Worm (Caenorhabditis elegans): ENCODE data around the gene lin-1.
"Not testable (repeated sequence)": the region's sequence is repeated elsewhere in the genome, so short reads cannot be mapped to it uniquely, and the experiment has no call there.

lin-1 gene

ce11 chrIV:2253392-2254048, 46.6 kb downstream of the lin-1 start:
- TF ChIP-seq pqm-1 (tag; optimal IDR thresholded peaks at IDR 0.05) (no peak), ceh-28 (tag; optimal IDR thresholded peaks at IDR 0.05) (peak; percentile 90)

- TF ChIP-seq ces-1 (GFP tag; optimal IDR thresholded peaks at IDR 0.05) = no peak
- TF ChIP-seq ceh-20 (GFP tag; IDR thresholded peaks at IDR 0.05) = no peak
- TF ChIP-seq fos-1 (tag; optimal IDR thresholded peaks at IDR 0.05) = no peak
- TF ChIP-seq madf-5 (GFP tag; IDR thresholded peaks at IDR 0.05) = no peak
- TF ChIP-seq ctbp-1 (GFP tag; IDR thresholded peaks at IDR 0.05) = no peak
- TF ChIP-seq zfp-2 (tag; optimal IDR thresholded peaks at IDR 0.05) = no peak
- TF ChIP-seq F44E2.7 (GFP tag; IDR thresholded peaks at IDR 0.05) = 0 out of 2 replicates have a peak, but pooled peaks have one; percentile 27
- TF ChIP-seq ZK546.5 (tag; optimal IDR thresholded peaks at IDR 0.05) = no peak
- TF ChIP-seq spr-1 (tag; optimal IDR thresholded peaks at IDR 0.05) = no peak
- TF ChIP-seq snpc-1.2 (GFP tag; IDR thresholded peaks at IDR 0.05) = 0 out of 2 replicates have a peak, but pooled peaks have one; percentile 33
- TF ChIP-seq mxl-3 (GFP tag; optimal IDR thresholded peaks at IDR 0.05) = peak; percentile 17
- TF ChIP-seq lin-38 (GFP tag; IDR thresholded peaks at IDR 0.05) = peak; percentile 46
- peak; percentile 76 for TF ChIP-seq set-16 (GFP tag; IDR thresholded peaks at IDR 0.05)
- no peak for TF ChIP-seq nhr-28 (tag; optimal IDR thresholded peaks at IDR 0.05)
- no peak for TF ChIP-seq Y75B8A.6 (GFP tag; IDR thresholded peaks at IDR 0.05)
- no peak for TF ChIP-seq mdl-1 (tag; optimal IDR thresholded peaks at IDR 0.05)
- no peak for TF ChIP-seq nhr-41 (GFP tag; IDR thresholded peaks at IDR 0.05)
- TF ChIP-seq mes-2 (tag; optimal IDR thresholded peaks at IDR 0.05; ENCODE audit: poor library complexity, severe bottlenecking) = no peak
- TF ChIP-seq ceh-28 (tag; optimal IDR thresholded peaks at IDR 0.05) = no peak
- 0 out of 2 replicates have a peak, but pooled peaks have one; percentile 34 for TF ChIP-seq D1046.2 (GFP tag; IDR thresholded peaks at IDR 0.05)
- no peak for TF ChIP-seq ceh-82 (tag; optimal IDR thresholded peaks at IDR 0.05)
- no peak for TF ChIP-seq rbr-2 (tag; optimal IDR thresholded peaks at IDR 0.05)
- 0 out of 2 replicates have a peak, but pooled peaks have one; percentile 55 for TF ChIP-seq F26F4.8 (GFP tag; conservative IDR thresholded peaks at IDR 0.05)
- peak; percentile 64; the same call in 1 of the 2 replicates for TF ChIP-seq egl-43 (GFP tag; IDR thresholded peaks at IDR 0.05)
- TF ChIP-seq ceh-44 (GFP tag; IDR thresholded peaks at IDR 0.05) = no peak
- TF ChIP-seq ZK337.2 (GFP tag; IDR thresholded peaks at IDR 0.05) = no peak
- TF ChIP-seq lir-3 (tag; optimal IDR thresholded peaks at IDR 0.05) = no peak
- no peak for TF ChIP-seq tra-1 (GFP tag; IDR thresholded peaks at IDR 0.05)
- peak; percentile 53 for TF ChIP-seq aha-1 (tag)
- TF ChIP-seq nhr-77 (tag; optimal IDR thresholded peaks at IDR 0.05) = no peak
These were observed 53.9 kb downstream of the lin-1 start for ce11 chrIV:2246150-2246549.

- TF ChIP-seq D1046.2 (GFP tag; IDR thresholded peaks at IDR 0.05); hlh-11 (tag; optimal IDR thresholded peaks at IDR 0.05); skn-1 (tag; optimal IDR thresholded peaks at IDR 0.05): not testable (repeated sequence)
These were observed 54.5 kb downstream of the lin-1 start, which contains the start of gene M70.1 for ce11 chrIV:2245565-2245964. TSS of gene M70.1 (plus strand) at chrIV:2245865.

- TF ChIP-seq nhr-11 (tag; optimal IDR thresholded peaks at IDR 0.05) (no peak), F26F4.8 (GFP tag; conservative IDR thresholded peaks at IDR 0.05) (no peak), lin-15B (tag; optimal IDR thresholded peaks at IDR 0.05) (no peak), dpl-1 (GFP tag; optimal IDR thresholded peaks at IDR 0.05) (no peak), Y48G9A.11 (GFP tag; IDR thresholded peaks at IDR 0.05) (no peak), mxl-3 (GFP tag; optimal IDR thresholded peaks at IDR 0.05) (no peak), snpc-1.2 (GFP tag; IDR thresholded peaks at IDR 0.05) (no peak), lin-13 (GFP tag; optimal IDR thresholded peaks at IDR 0.05) (no peak), daf-8 (GFP tag; IDR thresholded peaks at IDR 0.05) (no peak), ceh-44 (GFP tag; IDR thresholded peaks at IDR 0.05) (no peak)
These were observed 57.6 kb downstream of the lin-1 start, which contains the start of the genes M70.3 and M70.2 for ce11 chrIV:2242349-2243088. TSS of gene M70.3 (minus strand) at chrIV:2242449. TSS of gene M70.2 (plus strand) at chrIV:2243038.

All from whole organism, L4 larva.